Worm (Caenorhabditis elegans) whole organism, L1 larva: ENCODE results near the gene lgc-5.

Experiments
- C04F5.9 ChIP-seq: sonication (generic microtip); optimal IDR thresholded peaks from 2 replicates; lab custom pipeline; 2016; ENCODE audit warnings: missing genetic modification characterization, missing compliant biosample characterization
- C16A3.4 ChIP-seq: fragments of 150-350 bp; optimal IDR thresholded peaks from 2 replicates; lab custom pipeline; 2014; ENCODE audit warnings: missing biosample characterization, missing genetic modification characterization
- C34B4.2 ChIP-seq: sonication (generic microtip); optimal IDR thresholded peaks from 2 replicates; lab custom pipeline; 2017; ENCODE audit warnings: mild to moderate bottlenecking, missing genetic modification characterization, missing compliant biosample characterization
- alr-1 ChIP-seq: fragments of 200-800 bp; sonication (Bioruptor generic); optimal IDR thresholded peaks from 2 replicates; lab custom pipeline; 2018; ENCODE audit warnings: borderline replicate concordance, mild to moderate bottlenecking, missing genetic modification characterization, missing compliant biosample characterization
- aly-2 ChIP-seq: fragments of 150-350 bp; optimal IDR thresholded peaks from 2 replicates; lab custom pipeline; 2014; ENCODE audit warnings: missing biosample characterization, missing genetic modification characterization
- ama-1 ChIP-seq: fragments of 150-350 bp; optimal IDR thresholded peaks from 2 replicates; lab custom pipeline; 2014
- blmp-1 ChIP-seq: fragments of 150-350 bp; optimal IDR thresholded peaks from 2 replicates; lab custom pipeline; 2014; ENCODE audit warnings: missing biosample characterization, missing genetic modification characterization
- ceh-63 ChIP-seq: fragments of 200-800 bp; sonication (Bioruptor generic); optimal IDR thresholded peaks from 2 replicates; lab custom pipeline; 2018; ENCODE audit warnings: mild to moderate bottlenecking, missing genetic modification characterization, missing compliant biosample characterization
- ceh-8 ChIP-seq: fragments of 200-800 bp; sonication (Bioruptor generic); optimal IDR thresholded peaks from 2 replicates; lab custom pipeline; 2018; ENCODE audit warnings: mild to moderate bottlenecking, missing genetic modification characterization, moderate library complexity, missing compliant biosample characterization
- ceh-90 ChIP-seq: sonication (generic microtip); optimal IDR thresholded peaks from 2 replicates; lab custom pipeline; 2016; ENCODE audit warnings: missing genetic modification characterization, missing compliant biosample characterization
- efl-1 ChIP-seq, 4 experiments: fragments of 150-350 bp; optimal IDR thresholded peaks in 3 of 4; peaks in 1 of 4; 1 replicate in 1 of 4; 2 replicates in 3 of 4; lab custom pipeline; 2014; ENCODE audit warnings: missing biosample characterization in 2 of 4, missing genetic modification characterization in 2 of 4, missing genetic modification reagents in 2 of 4
- efl-3 ChIP-seq: fragments of 200-800 bp; sonication (Bioruptor generic); optimal IDR thresholded peaks from 2 replicates; lab custom pipeline; 2018; ENCODE audit warnings: mild to moderate bottlenecking, missing genetic modification characterization, missing compliant biosample characterization
- egl-13 ChIP-seq: sonication (generic microtip); optimal IDR thresholded peaks from 2 replicates; lab custom pipeline; 2016; ENCODE audit warnings: missing genotype, missing genetic modification reagents, missing genetic modification characterization, missing compliant biosample characterization
- fkh-10 ChIP-seq: sonication (generic microtip); optimal IDR thresholded peaks from 2 replicates; lab custom pipeline; 2017; ENCODE audit warnings: missing biosample characterization, missing genetic modification reagents, missing genetic modification characterization
- fos-1 ChIP-seq: fragments of 150-350 bp; optimal IDR thresholded peaks from 2 replicates; lab custom pipeline; 2014; ENCODE audit warnings: missing biosample characterization, missing genetic modification characterization
- grh-1 ChIP-seq: fragments of 200-800 bp; sonication (Bioruptor generic); IDR thresholded peaks from 2 replicates; pipeline ENCODE4 v1.3.6; 2022; ENCODE audit warnings: missing genetic modification reagents, missing genetic modification characterization, missing compliant biosample characterization
- hlh-17 ChIP-seq: fragments of 200-800 bp; sonication (Bioruptor generic); optimal IDR thresholded peaks from 2 replicates; lab custom pipeline; 2018; ENCODE audit warnings: missing genetic modification characterization, mild to moderate bottlenecking, missing compliant biosample characterization, moderate library complexity, borderline replicate concordance
- hpl-2 ChIP-seq: fragments of 150-350 bp; optimal IDR thresholded peaks from 2 replicates; lab custom pipeline; 2014; ENCODE audit warnings: missing biosample characterization, missing genetic modification reagents, missing genetic modification characterization
- irx-1 ChIP-seq: sonication (generic microtip); optimal IDR thresholded peaks from 2 replicates; lab custom pipeline; 2016; ENCODE audit warnings: missing genetic modification characterization, missing compliant biosample characterization
- jun-1 ChIP-seq: fragments of 150-350 bp; optimal IDR thresholded peaks from 2 replicates; lab custom pipeline; 2014; ENCODE audit warnings: missing biosample characterization, missing genetic modification reagents, missing genetic modification characterization
- lin-13 ChIP-seq: fragments of 150-350 bp; optimal IDR thresholded peaks from 2 replicates; lab custom pipeline; 2014; ENCODE audit warnings: missing biosample characterization, missing genetic modification reagents, missing genetic modification characterization
- lin-14 ChIP-seq: fragments of 200-800 bp; sonication (Bioruptor generic); optimal IDR thresholded peaks from 2 replicates; lab custom pipeline; 2018; ENCODE audit warnings: mild to moderate bottlenecking, missing genetic modification characterization, moderate library complexity, missing compliant biosample characterization
- lin-15B ChIP-seq: fragments of 150-350 bp; sonication (generic microtip); optimal IDR thresholded peaks from 3 replicates; lab custom pipeline; 2014; ENCODE audit warnings: missing biosample characterization, missing genetic modification characterization
- lin-39 ChIP-seq: fragments of 150-350 bp; optimal IDR thresholded peaks from 2 replicates; lab custom pipeline; 2014; ENCODE audit warnings: missing biosample characterization, missing genetic modification reagents, missing genetic modification characterization
- lir-3 ChIP-seq: sonication (generic microtip); optimal IDR thresholded peaks from 2 replicates; lab custom pipeline; 2016; ENCODE audit warnings: mild to moderate bottlenecking, missing genetic modification characterization, moderate library complexity, missing compliant biosample characterization; ENCODE audit not compliant: poor library complexity
- mep-1 ChIP-seq: fragments of 150-350 bp; optimal IDR thresholded peaks from 2 replicates; lab custom pipeline; 2014; ENCODE audit warnings: missing biosample characterization, missing genetic modification characterization
- nhr-237 ChIP-seq: fragments of 150-350 bp; optimal IDR thresholded peaks from 2 replicates; lab custom pipeline; 2014; ENCODE audit warnings: missing biosample characterization, missing genetic modification characterization
- nhr-28 ChIP-seq: fragments of 150-350 bp; optimal IDR thresholded peaks from 2 replicates; lab custom pipeline; 2014; ENCODE audit warnings: missing biosample characterization, missing genetic modification characterization
- nhr-71 ChIP-seq: sonication (generic microtip); optimal IDR thresholded peaks from 2 replicates; lab custom pipeline; 2016; ENCODE audit warnings: mild to moderate bottlenecking, missing genetic modification characterization, moderate library complexity, missing compliant biosample characterization
- nhr-85 ChIP-seq: sonication (generic microtip); peaks from one replicate; lab custom pipeline; 2016; ENCODE audit warnings: missing genetic modification characterization, inconsistent platforms, missing compliant biosample characterization
- nhr-90 ChIP-seq: sonication (generic microtip); optimal IDR thresholded peaks from 2 replicates; lab custom pipeline; 2016; ENCODE audit warnings: mild to moderate bottlenecking, missing genetic modification characterization, missing compliant biosample characterization; ENCODE audit not compliant: poor library complexity
- pag-3 ChIP-seq: sonication (generic microtip); optimal IDR thresholded peaks from 2 replicates; lab custom pipeline; 2017; ENCODE audit warnings: missing genetic modification characterization, mild to moderate bottlenecking, missing compliant biosample characterization, antibody characterized with exemption, borderline replicate concordance; ENCODE audit not compliant: insufficient read depth
- pqm-1 ChIP-seq: sonication (generic microtip); optimal IDR thresholded peaks from 3 replicates; lab custom pipeline; 2017; ENCODE audit warnings: missing biosample characterization, missing genetic modification characterization
- rnt-1 ChIP-seq: sonication (generic microtip); optimal IDR thresholded peaks from 2 replicates; lab custom pipeline; 2016; ENCODE audit warnings: mild to moderate bottlenecking, missing genetic modification characterization, moderate library complexity, missing compliant biosample characterization
- skn-1 ChIP-seq: fragments of 150-350 bp; optimal IDR thresholded peaks from 2 replicates; lab custom pipeline; 2014; ENCODE audit warnings: missing biosample characterization, missing genetic modification characterization
- tbx-2 ChIP-seq: sonication (generic microtip); optimal IDR thresholded peaks from 2 replicates; lab custom pipeline; 2016; ENCODE audit warnings: missing genetic modification characterization, missing compliant biosample characterization
- unc-130 ChIP-seq: fragments of 150-350 bp; optimal IDR thresholded peaks from 2 replicates; lab custom pipeline; 2017; ENCODE audit warnings: missing biosample characterization, missing genetic modification characterization, inconsistent platforms
- xbp-1 ChIP-seq: sonication (generic microtip); optimal IDR thresholded peaks from 2 replicates; lab custom pipeline; 2016; ENCODE audit warnings: missing genetic modification characterization, missing compliant biosample characterization
- zip-4 ChIP-seq: fragments of 200-800 bp; sonication (Bioruptor generic); optimal IDR thresholded peaks from 2 replicates; lab custom pipeline; 2018; ENCODE audit warnings: mild to moderate bottlenecking, missing genetic modification characterization, moderate library complexity, missing compliant biosample characterization
- ztf-11 ChIP-seq, 2 experiments: sonication (generic microtip); optimal IDR thresholded peaks; 2 replicates each; lab custom pipeline; 2016 to 2017; ENCODE audit warnings: missing genetic modification characterization in 2 of 2, missing biosample characterization in 1 of 2, missing compliant biosample characterization in 1 of 2
- ztf-4 ChIP-seq: fragments of 150-350 bp; optimal IDR thresholded peaks from 2 replicates; lab custom pipeline; 2014; ENCODE audit warnings: missing biosample characterization, missing genetic modification characterization

The lgc-5 gene

ce11 chrIV:8342385-8342784 lies at the start of gene lgc-5:
Gene lgc-5, plus strand, starts transcription at chrIV:8342685.
- TF ChIP-seq nhr-90 = no peak
- no peak for TF ChIP-seq ceh-63 (GFP tag; lab: Kevin White, UChicago)
- TF ChIP-seq rnt-1 = no peak
- TF ChIP-seq lin-15B = no peak
- no peak for TF ChIP-seq C04F5.9
- no peak for TF ChIP-seq hpl-2 (GFP tag; lab: Kevin White, UChicago)
- no peak for TF ChIP-seq ztf-11 (tag; optimal IDR thresholded peaks at IDR 0.05; lab: Kevin White, UChicago)
- TF ChIP-seq zip-4 (GFP tag; lab: Kevin White, UChicago) = no peak
- no peak for TF ChIP-seq nhr-237 (tag; lab: Kevin White, UChicago)
- no peak for TF ChIP-seq pqm-1 (tag; lab: Kevin White, UChicago)
- TF ChIP-seq C34B4.2 = no peak
- no peak for TF ChIP-seq ztf-4
- TF ChIP-seq tbx-2 (tag; lab: Kevin White, UChicago) = no peak
- no peak for TF ChIP-seq blmp-1
- no peak for TF ChIP-seq ceh-8 (GFP tag; lab: Kevin White, UChicago)
- no peak for TF ChIP-seq lir-3 (tag; lab: Kevin White, UChicago)
- no peak for TF ChIP-seq unc-130
- TF ChIP-seq aly-2 (tag; lab: Kevin White, UChicago) = no peak
- TF ChIP-seq lin-14 = no peak

- TF ChIP-seq irx-1 (tag; lab: Kevin White, UChicago) (no peak), efl-1 (optimal IDR thresholded peaks at IDR 0.05; lab: Kevin White, UChicago) (no peak), efl-1 (GFP tag; optimal IDR thresholded peaks at IDR 0.05 in 1 of 2; lab: Kevin White, UChicago) (peak in 1 of 2 experiments; percentile 92)
Measured at ce11 chrIV:8294650-8295049, 47.8 kb upstream of the lgc-5 start, which contains the start of gene tbce-1. Gene tbce-1, plus strand, starts transcription at chrIV:8294690.

- TF ChIP-seq lin-39 (tag; lab: Kevin White, UChicago) (no peak), fos-1 (tag; lab: Kevin White, UChicago) (no peak), efl-3 (GFP tag; lab: Kevin White, UChicago) (no peak), ceh-90 (tag; lab: Kevin White, UChicago) (no peak), alr-1 (tag; lab: Kevin White, UChicago) (no peak), hlh-17 (GFP tag; lab: Kevin White, UChicago) (no peak), ztf-4 (no peak), jun-1 (tag; lab: Kevin White, UChicago) (no peak), skn-1 (tag; lab: Kevin White, UChicago) (no peak), ama-1 (lab: Kevin White, UChicago) (no peak), lin-13 (GFP tag; lab: Kevin White, UChicago) (no peak)
Measured at ce11 chrIV:8297192-8297591, 45.3 kb upstream of the lgc-5 start, which contains the start of gene nprl-3. Gene nprl-3, plus strand, starts transcription at chrIV:8297492.

ce11 chrIV:8299636-8300035 lies 42.8 kb upstream of the lgc-5 start, which contains the start of gene F35H10.6:
Gene F35H10.6, plus strand, starts transcription at chrIV:8299936.
- TF ChIP-seq pag-3 (tag; lab: Kevin White, UChicago) = no peak
- TF ChIP-seq egl-13 (tag; lab: Kevin White, UChicago) = no peak
- no peak for TF ChIP-seq nhr-237 (tag; lab: Kevin White, UChicago)
- TF ChIP-seq xbp-1 (tag; lab: Kevin White, UChicago) = no peak
- no peak for TF ChIP-seq ceh-90 (tag; lab: Kevin White, UChicago)
- TF ChIP-seq grh-1 (GFP tag; lab: Robert Waterston, UW) = no peak
- TF ChIP-seq C16A3.4 (tag; lab: Kevin White, UChicago) = no peak
- no peak for TF ChIP-seq mep-1 (tag; lab: Kevin White, UChicago)
- no peak for TF ChIP-seq lir-3 (tag; lab: Kevin White, UChicago)
- TF ChIP-seq nhr-28 (tag; lab: Kevin White, UChicago) = no peak
- TF ChIP-seq pqm-1 (tag; lab: Kevin White, UChicago) = no peak
- no peak for TF ChIP-seq nhr-85
- TF ChIP-seq nhr-71 (tag; lab: Kevin White, UChicago) = no peak
- no peak for TF ChIP-seq fkh-10 (GFP tag; lab: Kevin White, UChicago)
